Fruit fly (Drosophila melanogaster) whole organism, embryonic: Measurements from ENCODE around the gene wwk.

Experiments used
- CG1024 ChIP-seq: fragments of 200-800 bp; sonication (Bioruptor generic); IDR thresholded peaks from 2 replicates; pipeline ENCODE4 v1.3.6; 2022; ENCODE audit warnings: missing biosample characterization, missing genetic modification characterization
- CG10654 ChIP-seq: fragments of 200-800 bp; sonication (Bioruptor generic); optimal IDR thresholded peaks from 2 replicates; lab custom pipeline; 2016; ENCODE audit warnings: missing biosample characterization, missing genetic modification characterization
- CG11723 ChIP-seq: fragments of 200-800 bp; sonication (Bioruptor generic); optimal IDR thresholded peaks from 2 replicates; lab custom pipeline; 2017; ENCODE audit warnings: missing biosample characterization, mild to moderate bottlenecking, missing genetic modification characterization
- CG12071 ChIP-seq: fragments of 200-800 bp; sonication (Bioruptor generic); optimal IDR thresholded peaks from 3 replicates; lab custom pipeline; 2018; ENCODE audit warnings: missing biosample characterization, mild to moderate bottlenecking, missing genetic modification characterization
- CG12219 ChIP-seq: fragments of 200-800 bp; sonication (Bioruptor generic); optimal IDR thresholded peaks from 3 replicates; lab custom pipeline; 2018; ENCODE audit warnings: missing biosample characterization, mild to moderate bottlenecking, missing genetic modification characterization
- CG12299 ChIP-seq: fragments of 200-800 bp; sonication (Bioruptor generic); optimal IDR thresholded peaks from 2 replicates; lab custom pipeline; 2018; ENCODE audit warnings: missing biosample characterization, mild to moderate bottlenecking, missing genetic modification characterization
- CG12659 ChIP-seq: fragments of 200-800 bp; sonication (Bioruptor generic); optimal IDR thresholded peaks from 3 replicates; lab custom pipeline; 2017; ENCODE audit warnings: mild to moderate bottlenecking, missing biosample characterization, missing genetic modification reagents, missing genetic modification characterization
- CG1529 ChIP-seq: fragments of 200-800 bp; sonication (Bioruptor generic); optimal IDR thresholded peaks from 3 replicates; lab custom pipeline; 2018; ENCODE audit warnings: missing biosample characterization, missing genetic modification characterization
- CG17186 ChIP-seq: fragments of 200-800 bp; sonication (Bioruptor generic); optimal IDR thresholded peaks from 3 replicates; lab custom pipeline; 2017; ENCODE audit warnings: missing biosample characterization, missing genetic modification reagents, missing genetic modification characterization
- CG17612 ChIP-seq: fragments of 200-800 bp; sonication (Bioruptor generic); IDR thresholded peaks from 2 replicates; pipeline ENCODE4 v1.3.6; 2022; ENCODE audit warnings: missing biosample characterization, missing genetic modification characterization
- CG3281 ChIP-seq: fragments of 200-800 bp; sonication (Bioruptor generic); optimal IDR thresholded peaks from 3 replicates; lab custom pipeline; 2017; ENCODE audit warnings: missing biosample characterization, mild to moderate bottlenecking, missing genetic modification characterization
- CG3838 ChIP-seq: fragments of 200-800 bp; sonication (Bioruptor generic); optimal IDR thresholded peaks from 3 replicates; lab custom pipeline; 2016; ENCODE audit warnings: missing biosample characterization, missing genetic modification characterization
- CG3847 ChIP-seq: fragments of 200-800 bp; sonication (Bioruptor generic); IDR thresholded peaks from 2 replicates; pipeline ENCODE4 v1.3.6; 2022; ENCODE audit warnings: missing biosample characterization, missing genetic modification characterization
- CG42726 ChIP-seq: fragments of 200-800 bp; sonication (Bioruptor generic); IDR thresholded peaks from 2 replicates; pipeline ENCODE4 v1.3.6; 2022; ENCODE audit warnings: missing biosample characterization, missing genetic modification characterization; ENCODE audit not compliant: partially characterized antibody
- CG43689 ChIP-seq: fragments of 200-800 bp; sonication (Bioruptor generic); IDR thresholded peaks from 2 replicates; pipeline ENCODE4 v1.3.6; 2022; ENCODE audit warnings: missing biosample characterization, missing genetic modification characterization
- CG6272 ChIP-seq: fragments of 200-800 bp; sonication (Bioruptor generic); IDR thresholded peaks from 2 replicates; pipeline ENCODE4 v1.3.6; 2022; ENCODE audit warnings: missing biosample characterization, missing genetic modification characterization
- CG6654 ChIP-seq: fragments of 200-800 bp; sonication (Bioruptor generic); optimal IDR thresholded peaks from 2 replicates; lab custom pipeline; 2017; ENCODE audit warnings: missing biosample characterization, mild to moderate bottlenecking, missing genetic modification characterization
- CG6791 ChIP-seq: fragments of 200-800 bp; sonication (Bioruptor generic); IDR thresholded peaks from 3 replicates; pipeline ENCODE4 v1.3.6; 2022; ENCODE audit warnings: missing biosample characterization, missing genetic modification characterization; ENCODE audit not compliant: partially characterized antibody
- CoRest ChIP-seq: fragments of 200-800 bp; sonication (Bioruptor generic); optimal IDR thresholded peaks from 3 replicates; lab custom pipeline; 2018; ENCODE audit warnings: missing biosample characterization, mild to moderate bottlenecking, missing genetic modification characterization, moderate library complexity
- D19B ChIP-seq: fragments of 200-800 bp; sonication (Bioruptor generic); optimal IDR thresholded peaks from 2 replicates; lab custom pipeline; 2017; ENCODE audit warnings: missing biosample characterization, mild to moderate bottlenecking, missing genetic modification characterization
- Doc2 ChIP-seq: fragments of 200-800 bp; sonication (Bioruptor generic); IDR thresholded peaks from 2 replicates; pipeline ENCODE4 v1.3.6; 2022; ENCODE audit warnings: missing biosample characterization, missing genetic modification characterization
- ERR ChIP-seq: fragments of 200-800 bp; sonication (Bioruptor generic); optimal IDR thresholded peaks from 2 replicates; lab custom pipeline; 2016; ENCODE audit warnings: missing biosample characterization, missing genetic modification characterization
- HLHmδ ChIP-seq: fragments of 200-800 bp; sonication (Bioruptor generic); optimal IDR thresholded peaks from 2 replicates; lab custom pipeline; 2018; ENCODE audit warnings: missing biosample characterization, mild to moderate bottlenecking, missing genetic modification characterization, moderate library complexity
- Hr3 ChIP-seq: fragments of 200-800 bp; sonication (Bioruptor generic); optimal IDR thresholded peaks from 3 replicates; lab custom pipeline; 2016; ENCODE audit warnings: missing biosample characterization, missing genetic modification characterization
- Lhr ChIP-seq: fragments of 200-800 bp; sonication (Bioruptor generic); optimal IDR thresholded peaks from 3 replicates; lab custom pipeline; 2017; ENCODE audit warnings: mild to moderate bottlenecking, missing biosample characterization, missing genetic modification reagents, missing genetic modification characterization
- Pdp1 ChIP-seq, 2 experiments: fragments of 200-800 bp; sonication (Bioruptor generic); optimal IDR thresholded peaks; 3 replicates each; lab custom pipeline; 2016; ENCODE audit warnings: missing biosample characterization in 2 of 2, missing genetic modification characterization in 2 of 2, mild to moderate bottlenecking in 1 of 2, moderate library complexity in 1 of 2
- Scr ChIP-seq: fragments of 200-800 bp; sonication (Bioruptor generic); IDR thresholded peaks from 2 replicates; pipeline ENCODE4 v1.3.6; 2022; ENCODE audit warnings: missing biosample characterization, missing genetic modification characterization; ENCODE audit not compliant: partially characterized antibody
- Side ChIP-seq: fragments of 200-800 bp; sonication (Bioruptor generic); optimal IDR thresholded peaks from 2 replicates; lab custom pipeline; 2016; ENCODE audit warnings: missing biosample characterization, missing genetic modification characterization
- Stat92E ChIP-seq, 3 experiments: fragments of >200 bp in 2 of 3; fragments of 200-800 bp in 1 of 3; sonication (Bioruptor generic) in 1 of 3; optimal IDR thresholded peaks; 2 replicates each; lab custom pipeline; 2017 to 2019; ENCODE audit warnings: missing biosample characterization in 3 of 3, missing genetic modification characterization in 3 of 3, mild to moderate bottlenecking in 1 of 3, moderate library complexity in 1 of 3
- ara ChIP-seq: fragments of 200-800 bp; sonication (Bioruptor generic); IDR thresholded peaks from 2 replicates; pipeline ENCODE4 v1.3.6; 2022; ENCODE audit warnings: missing biosample characterization, missing genetic modification characterization
- ash1 ChIP-seq: fragments of 200-800 bp; sonication (Bioruptor generic); optimal IDR thresholded peaks from 2 replicates; lab custom pipeline; 2018; ENCODE audit warnings: missing biosample characterization, mild to moderate bottlenecking, missing genetic modification characterization
- bcd ChIP-seq: fragments of 200-800 bp; sonication (Bioruptor generic); optimal IDR thresholded peaks from 2 replicates; lab custom pipeline; 2017; ENCODE audit warnings: missing biosample characterization, mild to moderate bottlenecking, missing genetic modification characterization
- caup ChIP-seq: fragments of 200-800 bp; sonication (Bioruptor generic); optimal IDR thresholded peaks from 3 replicates; lab custom pipeline; 2017; ENCODE audit warnings: missing biosample characterization, mild to moderate bottlenecking, missing genetic modification characterization, moderate library complexity; ENCODE audit not compliant: severe bottlenecking
- ci ChIP-seq: fragments of 200-800 bp; sonication (Bioruptor generic); IDR thresholded peaks from 3 replicates; pipeline ENCODE4 v1.3.6; 2022; ENCODE audit warnings: missing biosample characterization, missing genetic modification characterization
- gcm ChIP-seq: fragments of 200-800 bp; sonication (Bioruptor generic); optimal IDR thresholded peaks from 2 replicates; lab custom pipeline; 2019; ENCODE audit warnings: missing biosample characterization, mild to moderate bottlenecking, missing genetic modification characterization, moderate library complexity
- gcm2 ChIP-seq: fragments of 200-800 bp; sonication (Bioruptor generic); optimal IDR thresholded peaks from 2 replicates; lab custom pipeline; 2016; ENCODE audit warnings: missing biosample characterization, missing genetic modification characterization
- hb ChIP-seq: fragments of 200-800 bp; sonication (Bioruptor generic); IDR thresholded peaks from 3 replicates; pipeline ENCODE4 v1.3.6; 2022; ENCODE audit warnings: missing biosample characterization, missing genetic modification characterization; ENCODE audit not compliant: partially characterized antibody
- her ChIP-seq: fragments of 200-800 bp; sonication (Bioruptor generic); optimal IDR thresholded peaks from 2 replicates; lab custom pipeline; 2016; ENCODE audit warnings: missing biosample characterization, missing genetic modification characterization
- lmd ChIP-seq: fragments of 200-800 bp; sonication (Bioruptor generic); IDR thresholded peaks from 2 replicates; pipeline ENCODE4 v1.3.6; 2022; ENCODE audit warnings: missing biosample characterization, missing genetic modification characterization
- nerfin-2 ChIP-seq: fragments of 200-800 bp; sonication (Bioruptor generic); IDR thresholded peaks from 2 replicates; pipeline ENCODE4 v1.3.6; 2022; ENCODE audit warnings: missing biosample characterization, missing genetic modification characterization; ENCODE audit not compliant: partially characterized antibody
- otp ChIP-seq: fragments of 200-800 bp; sonication (Bioruptor generic); IDR thresholded peaks from 3 replicates; pipeline ENCODE4, ENCODE4 v1.3.6; 2022; ENCODE audit warnings: missing biosample characterization, missing genetic modification characterization
- pb ChIP-seq: fragments of 200-800 bp; sonication (Bioruptor generic); optimal IDR thresholded peaks from 3 replicates; lab custom pipeline; 2016; ENCODE audit warnings: missing biosample characterization, missing genetic modification characterization
- pho ChIP-seq: fragments of 200-800 bp; sonication (Bioruptor generic); optimal IDR thresholded peaks from 2 replicates; lab custom pipeline; 2016; ENCODE audit warnings: missing biosample characterization, missing genetic modification characterization
- phol ChIP-seq: fragments of 200-800 bp; sonication (Bioruptor generic); optimal IDR thresholded peaks from 3 replicates; lab custom pipeline; 2018; ENCODE audit warnings: missing biosample characterization, mild to moderate bottlenecking, missing genetic modification characterization, moderate library complexity
- pnt ChIP-seq: fragments of 200-800 bp; sonication (Bioruptor generic); optimal IDR thresholded peaks from 3 replicates; lab custom pipeline; 2016; ENCODE audit warnings: missing biosample characterization, missing genetic modification characterization
- slbo ChIP-seq: fragments of 200-800 bp; sonication (Bioruptor generic); IDR thresholded peaks from 2 replicates; pipeline ENCODE4 v1.3.6; 2022; ENCODE audit warnings: missing biosample characterization, missing genetic modification characterization
- so ChIP-seq: fragments of 200-800 bp; sonication (Bioruptor generic); IDR thresholded peaks from 3 replicates; pipeline ENCODE4 v1.3.6; 2022; ENCODE audit warnings: missing biosample characterization, missing genetic modification characterization
- toy ChIP-seq: fragments of 200-800 bp; sonication (Bioruptor generic); IDR thresholded peaks from 2 replicates; pipeline ENCODE4 v1.3.6; 2022; ENCODE audit warnings: missing biosample characterization, missing genetic modification characterization
- vfl ChIP-seq: fragments of 200-800 bp; sonication (Bioruptor generic); optimal IDR thresholded peaks from 2 replicates; lab custom pipeline; 2016; ENCODE audit warnings: missing biosample characterization, missing genetic modification characterization
- vvl ChIP-seq: fragments of 200-800 bp; sonication (Bioruptor generic); IDR thresholded peaks from 2 replicates; pipeline ENCODE4 v1.3.6; 2022; ENCODE audit warnings: missing biosample characterization, missing genetic modification characterization
- zfh1 ChIP-seq: fragments of 200-800 bp; sonication (Bioruptor generic); IDR thresholded peaks from 3 replicates; pipeline ENCODE4 v1.3.6; 2022; ENCODE audit warnings: missing biosample characterization, missing genetic modification characterization

The wwk gene

dm6 chr2L:15039309-15039772 lies 35.2 kb upstream of the wwk start (continued):
- no peak for TF ChIP-seq ci (GFP tag; lab: Robert Waterston, UW)
- TF ChIP-seq HLHmδ = no peak
- peak; percentile 15 for TF ChIP-seq her (GFP tag; lab: Kevin White, UChicago)
- no peak for TF ChIP-seq CG6654 (GFP tag; lab: Kevin White, UChicago)
- TF ChIP-seq CG6272 (GFP tag; lab: Robert Waterston, UW) = peak; percentile 55; the same call in 1 of the 2 replicates
- TF ChIP-seq Scr (GFP tag; lab: Robert Waterston, UW) = peak; percentile 83
- no peak for TF ChIP-seq CG17612 (GFP tag; lab: Robert Waterston, UW)
- no peak for TF ChIP-seq CG3838 (GFP tag; lab: Kevin White, UChicago)
- peak; percentile 79 for TF ChIP-seq slbo (GFP tag; lab: Robert Waterston, UW)
- no peak; the same call in 1 of the 2 replicates for TF ChIP-seq ara
- peak; percentile 86 for TF ChIP-seq hb
- no peak for TF ChIP-seq D19B
- TF ChIP-seq pnt (GFP tag; lab: Kevin White, UChicago) = no peak
- TF ChIP-seq ERR = no peak
- TF ChIP-seq CG43689 (GFP tag; lab: Robert Waterston, UW) = no peak
- peak; percentile 55 for TF ChIP-seq bcd (GFP tag; lab: Kevin White, UChicago)
- TF ChIP-seq Pdp1 (GFP tag; optimal IDR thresholded peaks at IDR 0.05; lab: Kevin White, UChicago) = no peak
- no peak for TF ChIP-seq Lhr (GFP tag; lab: Kevin White, UChicago)
- peak; percentile 22; the same call in 1 of the 2 replicates for TF ChIP-seq lmd (GFP tag; lab: Robert Waterston, UW)
- no peak for TF ChIP-seq Side (GFP tag; lab: Kevin White, UChicago)
- no peak for TF ChIP-seq Stat92E (GFP tag; optimal IDR thresholded peaks at IDR 0.05; lab: Kevin White, UChicago)
- peak; percentile 93 for TF ChIP-seq CG6791 (GFP tag; lab: Robert Waterston, UW)
- no peak for TF ChIP-seq CG17186
- no peak for TF ChIP-seq CG12071 (GFP tag; lab: Kevin White, UChicago)
- TF ChIP-seq CG12219 (GFP tag; lab: Kevin White, UChicago) = no peak
- no peak for TF ChIP-seq CG3281 (GFP tag; lab: Kevin White, UChicago)
- peak; percentile 95 for TF ChIP-seq CG42726
- TF ChIP-seq CG1024 = 0 out of 2 replicates have a peak, but pooled peaks have one; percentile 9
- TF ChIP-seq CG12659 (GFP tag; lab: Kevin White, UChicago) = peak; percentile 60
- no peak for TF ChIP-seq CG12299 (tag; lab: Kevin White, UChicago)
- peak; percentile 79 for TF ChIP-seq CG3847 (GFP tag; lab: Robert Waterston, UW)
- no peak for TF ChIP-seq so (GFP tag; lab: Robert Waterston, UW)
- no peak; the same call in none of the 2 replicates for TF ChIP-seq vvl (GFP tag; lab: Robert Waterston, UW)
- TF ChIP-seq pb (GFP tag; lab: Kevin White, UChicago) = no peak
- no peak for TF ChIP-seq zfh1 (GFP tag; lab: Robert Waterston, UW)
- TF ChIP-seq CG11723 (GFP tag; lab: Kevin White, UChicago) = no peak
- TF ChIP-seq ash1 = no peak
- no peak for TF ChIP-seq toy (GFP tag; lab: Robert Waterston, UW)
- peak; percentile 79 for TF ChIP-seq nerfin-2 (GFP tag; lab: Robert Waterston, UW)
- TF ChIP-seq phol = peak; percentile 47
- peak; percentile 26 for TF ChIP-seq vfl (GFP tag; lab: Kevin White, UChicago)
- TF ChIP-seq pho (GFP tag; lab: Kevin White, UChicago) = no peak
- TF ChIP-seq CG1529 (GFP tag; lab: Kevin White, UChicago) = no peak
- TF ChIP-seq CG10654 (GFP tag; lab: Kevin White, UChicago) = no peak
- no peak for TF ChIP-seq Doc2 (GFP tag; lab: Robert Waterston, UW)
- TF ChIP-seq otp (GFP tag; lab: Robert Waterston, UW) = no peak
- no peak for TF ChIP-seq gcm2 (GFP tag; lab: Kevin White, UChicago)
- no peak for TF ChIP-seq CoRest
- TF ChIP-seq caup = peak; percentile 21
- TF ChIP-seq Hr3 (GFP tag; lab: Kevin White, UChicago) = no peak
- TF ChIP-seq gcm = no peak
